Fruit fly (Drosophila melanogaster): ENCODE measurements around the gene Kdm2.
A peak's percentile ranks its signal among the peaks of the same experiment; 100 is the strongest.

Gene Kdm2

dm6 chr3R:9053850-9054441 is 1.7 kb downstream of the Kdm2 start (continued):
- TF ChIP-seq CG7368 (GFP tag; optimal IDR thresholded peaks at IDR 0.05) = peak; percentile 31
- TF ChIP-seq Sox14 (GFP tag; optimal IDR thresholded peaks at IDR 0.05) = peak; percentile 67
- peak; percentile 38 for TF ChIP-seq CG10669 (GFP tag; optimal IDR thresholded peaks at IDR 0.05)
- no peak for TF ChIP-seq Hr38 (GFP tag; optimal IDR thresholded peaks at IDR 0.05)
- TF ChIP-seq Sox15 (GFP tag; optimal IDR thresholded peaks at IDR 0.05) = peak; percentile 71
- peak; percentile 60 for TF ChIP-seq topi (GFP tag; optimal IDR thresholded peaks at IDR 0.05)
- peak; percentile 47 for TF ChIP-seq CG6276 (GFP tag; optimal IDR thresholded peaks at IDR 0.05)
- TF ChIP-seq CG8119 (GFP tag; IDR thresholded peaks at IDR 0.05) = no peak
- no peak for TF ChIP-seq Gug (GFP tag; IDR thresholded peaks at IDR 0.05)
- peak; percentile 47 for TF ChIP-seq CG34406 (GFP tag; optimal IDR thresholded peaks at IDR 0.05)
- TF ChIP-seq fd85E (GFP tag; optimal IDR thresholded peaks at IDR 0.05) = no peak
- TF ChIP-seq CG11762 (GFP tag; optimal IDR thresholded peaks at IDR 0.05; ENCODE audit: insufficient read depth) = peak; percentile 30
- no peak for TF ChIP-seq CG6163 (GFP tag; IDR thresholded peaks at IDR 0.05)
- TF ChIP-seq Lpt (GFP tag; optimal IDR thresholded peaks at IDR 0.05) = no peak
- peak; percentile 59 for TF ChIP-seq esn (GFP tag; optimal IDR thresholded peaks at IDR 0.05)
- no peak for TF ChIP-seq net (GFP tag; optimal IDR thresholded peaks at IDR 0.05)
- peak; percentile 72 for TF ChIP-seq Hr4 (GFP tag; optimal IDR thresholded peaks at IDR 0.05)
- peak in 1 of 2 experiments; percentile 58 for TF ChIP-seq salr (GFP tag; optimal IDR thresholded peaks at IDR 0.05)
- peak; percentile 58 for TF ChIP-seq CG3919 (GFP tag; optimal IDR thresholded peaks at IDR 0.05)
- TF ChIP-seq Eip78C (GFP tag) = peak; percentile 83
- TF ChIP-seq ss (GFP tag; optimal IDR thresholded peaks at IDR 0.05) = peak in 1 of 2 experiments; percentile 47
- peak; percentile 68 for TF ChIP-seq CG6792 (GFP tag; optimal IDR thresholded peaks at IDR 0.05)
- peak; percentile 73 for TF ChIP-seq fd59A (GFP tag; optimal IDR thresholded peaks at IDR 0.05)
- no peak for TF ChIP-seq Eip93F (GFP tag; optimal IDR thresholded peaks at IDR 0.05)
- TF ChIP-seq dac (GFP tag; optimal IDR thresholded peaks at IDR 0.05) = no peak
- no peak for TF ChIP-seq CG16779 (tag; optimal IDR thresholded peaks at IDR 0.05)

DNA sequence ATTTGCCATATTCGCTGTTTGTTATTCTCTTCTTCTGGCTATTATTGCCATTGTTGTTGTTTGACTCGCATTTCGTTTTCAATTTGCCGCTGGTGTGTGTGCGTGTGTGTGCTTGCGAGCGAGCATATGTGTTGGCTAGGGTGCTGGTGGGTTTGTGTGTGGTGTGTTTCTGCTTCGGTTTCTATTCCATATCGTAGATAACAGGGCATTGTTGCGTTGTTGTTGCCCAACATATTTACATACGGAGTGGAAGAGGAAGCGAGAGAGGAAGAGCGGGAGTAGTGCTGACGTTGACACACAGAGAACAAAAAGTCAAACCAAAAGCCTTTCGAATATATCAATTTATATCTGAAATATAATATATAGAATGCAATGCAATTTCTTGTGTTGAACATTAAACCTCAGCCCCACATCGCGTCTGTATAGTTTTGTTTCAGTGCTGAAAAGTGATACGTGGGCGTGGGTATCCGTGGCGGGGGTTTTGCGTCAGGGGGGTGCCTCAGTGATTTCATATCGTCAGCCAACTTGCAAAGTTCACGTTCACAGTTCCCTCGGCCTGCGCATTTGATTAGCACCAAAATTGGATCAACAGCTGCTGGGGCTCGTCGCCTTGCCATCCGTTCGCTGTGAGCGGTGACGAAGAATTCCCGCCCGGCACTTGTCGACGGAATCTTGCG is 2.3 kb downstream of the Kdm2 start:
- TF ChIP-seq CG6276 (GFP tag; optimal IDR thresholded peaks at IDR 0.05) (peak; percentile 47), fkh (GFP tag; optimal IDR thresholded peaks at IDR 0.05) (peak; percentile 98), CG3919 (GFP tag; optimal IDR thresholded peaks at IDR 0.05) (peak; percentile 49), CG10631 (GFP tag; optimal IDR thresholded peaks at IDR 0.05) (peak; percentile 57), OdsH (GFP tag; optimal IDR thresholded peaks at IDR 0.05) (peak; percentile 65), ss (GFP tag; optimal IDR thresholded peaks at IDR 0.05) (peak in 1 of 2 experiments; percentile 24), CG15336 (GFP tag; IDR thresholded peaks at IDR 0.05) (no peak), dac (GFP tag; optimal IDR thresholded peaks at IDR 0.05) (peak; percentile 44), fd85E (GFP tag; optimal IDR thresholded peaks at IDR 0.05) (no peak), Ets96B (tag; optimal IDR thresholded peaks at IDR 0.05) (peak; percentile 29), CG4318 (GFP tag; optimal IDR thresholded peaks at IDR 0.05) (peak; percentile 42), CG6808 (GFP tag; optimal IDR thresholded peaks at IDR 0.05) (peak; percentile 20), achi (GFP tag; optimal IDR thresholded peaks at IDR 0.05) (peak; percentile 60), CG34406 (GFP tag; optimal IDR thresholded peaks at IDR 0.05) (peak; percentile 25), Hr39 (GFP tag; optimal IDR thresholded peaks at IDR 0.05) (no peak), Met (GFP tag; optimal IDR thresholded peaks at IDR 0.05) (peak; percentile 29), salr (GFP tag; optimal IDR thresholded peaks at IDR 0.05) (peak in 1 of 2 experiments; percentile 46), CG3032 (tag; optimal IDR thresholded peaks at IDR 0.05) (peak; percentile 32), CG11762 (GFP tag; optimal IDR thresholded peaks at IDR 0.05; ENCODE audit: insufficient read depth) (peak; percentile 50), CG32006 (GFP tag; optimal IDR thresholded peaks at IDR 0.05) (peak; percentile 75), cyc (GFP tag; optimal IDR thresholded peaks at IDR 0.05) (peak; percentile 3), CG6854 (GFP tag; optimal IDR thresholded peaks at IDR 0.05) (no peak), Lpt (GFP tag; optimal IDR thresholded peaks at IDR 0.05) (peak; percentile 52), CG31627 (GFP tag; optimal IDR thresholded peaks at IDR 0.05) (no peak), topi (GFP tag; optimal IDR thresholded peaks at IDR 0.05) (peak; percentile 18), CG6163 (GFP tag; IDR thresholded peaks at IDR 0.05) (no peak), dsx (GFP tag; optimal IDR thresholded peaks at IDR 0.05; ENCODE audit: poor library complexity, severe bottlenecking) (peak; percentile 50), net (GFP tag; optimal IDR thresholded peaks at IDR 0.05) (peak; percentile 43), vri (GFP tag; optimal IDR thresholded peaks at IDR 0.05) (peak; percentile 12), CG8119 (GFP tag; IDR thresholded peaks at IDR 0.05) (no peak), CG8319 (GFP tag; optimal IDR thresholded peaks at IDR 0.05) (no peak), pdm3 (GFP tag; optimal IDR thresholded peaks at IDR 0.05) (peak; percentile 41), spab (GFP tag; optimal IDR thresholded peaks at IDR 0.05) (peak; percentile 18), Hr4 (GFP tag; optimal IDR thresholded peaks at IDR 0.05) (peak; percentile 48)
